Worm (Caenorhabditis elegans) whole organism, late embryonic: ENCODE data around the gene bcf-1.

ENCODE experiments used
- F13H6.1 ChIP-seq: sonication (generic microtip); optimal IDR thresholded peaks from 2 replicates; lab custom pipeline; 2016; ENCODE audit warnings: missing genetic modification characterization, missing compliant biosample characterization
- ceh-14 ChIP-seq: sonication (generic microtip); optimal IDR thresholded peaks from 2 replicates; lab custom pipeline; 2016; ENCODE audit warnings: missing genotype, missing genetic modification characterization, missing compliant biosample characterization
- ceh-18 ChIP-seq: sonication (generic microtip); optimal IDR thresholded peaks from 2 replicates; lab custom pipeline; 2016; ENCODE audit warnings: missing genetic modification characterization, missing compliant biosample characterization
- ceh-31 ChIP-seq: sonication (generic microtip); optimal IDR thresholded peaks from 2 replicates; lab custom pipeline; 2016; ENCODE audit warnings: missing genetic modification characterization, missing compliant biosample characterization
- dmd-4 ChIP-seq: sonication (generic microtip); optimal IDR thresholded peaks from 2 replicates; lab custom pipeline; 2016; ENCODE audit warnings: borderline replicate concordance, missing genetic modification characterization, missing compliant biosample characterization
- elt-4 ChIP-seq: sonication (generic microtip); optimal IDR thresholded peaks from 2 replicates; lab custom pipeline; 2016; ENCODE audit warnings: missing genetic modification characterization, missing compliant biosample characterization
- gmeb-2 ChIP-seq: sonication (generic microtip); optimal IDR thresholded peaks from 2 replicates; lab custom pipeline; 2016; ENCODE audit warnings: missing genetic modification characterization, inconsistent platforms, missing compliant biosample characterization
- npax-4 ChIP-seq: sonication (generic microtip); optimal IDR thresholded peaks from 2 replicates; lab custom pipeline; 2016; ENCODE audit warnings: missing genetic modification characterization, missing compliant biosample characterization
- pha-2 ChIP-seq: sonication (generic microtip); optimal IDR thresholded peaks from 2 replicates; lab custom pipeline; 2017; ENCODE audit warnings: mild to moderate bottlenecking, missing genetic modification characterization, missing compliant biosample characterization
- ref-2 ChIP-seq: sonication (generic microtip); optimal IDR thresholded peaks from 2 replicates; lab custom pipeline; 2016; ENCODE audit warnings: missing genetic modification characterization, missing compliant biosample characterization
- rnt-1 ChIP-seq: sonication (generic microtip); optimal IDR thresholded peaks from 2 replicates; lab custom pipeline; 2016; ENCODE audit warnings: missing genetic modification characterization, missing compliant biosample characterization
- ttx-3 ChIP-seq: sonication (generic microtip); optimal IDR thresholded peaks from 2 replicates; lab custom pipeline; 2016; ENCODE audit warnings: missing genetic modification reagents, missing genetic modification characterization, missing compliant biosample characterization

Gene bcf-1

DNA sequence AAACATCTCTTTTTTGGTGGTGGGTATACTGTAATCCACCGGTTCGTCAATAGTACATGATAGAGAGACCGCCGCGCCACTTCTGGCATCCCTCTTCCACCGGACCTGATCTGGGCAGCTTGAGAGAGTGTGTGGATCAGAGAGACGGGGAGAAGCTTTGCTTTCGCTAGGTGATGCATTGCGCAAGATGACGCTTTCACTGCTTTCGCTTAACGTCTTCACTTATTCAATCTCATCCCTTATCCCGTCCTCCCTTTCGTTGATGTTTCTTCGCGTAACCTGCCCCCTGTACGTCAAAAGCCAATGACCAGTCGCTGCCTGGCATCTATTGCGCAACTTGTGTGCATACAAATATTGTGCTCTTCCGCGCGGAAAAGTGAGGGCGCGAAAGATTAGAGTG is 54.4 kb downstream of the bcf-1 start:
- TF ChIP-seq F13H6.1 (tag; lab: Kevin White, UChicago) (peak; percentile 78), elt-4 (no peak), dmd-4 (tag; lab: Kevin White, UChicago) (peak; percentile 4), ref-2 (peak; percentile 75)

DNA sequence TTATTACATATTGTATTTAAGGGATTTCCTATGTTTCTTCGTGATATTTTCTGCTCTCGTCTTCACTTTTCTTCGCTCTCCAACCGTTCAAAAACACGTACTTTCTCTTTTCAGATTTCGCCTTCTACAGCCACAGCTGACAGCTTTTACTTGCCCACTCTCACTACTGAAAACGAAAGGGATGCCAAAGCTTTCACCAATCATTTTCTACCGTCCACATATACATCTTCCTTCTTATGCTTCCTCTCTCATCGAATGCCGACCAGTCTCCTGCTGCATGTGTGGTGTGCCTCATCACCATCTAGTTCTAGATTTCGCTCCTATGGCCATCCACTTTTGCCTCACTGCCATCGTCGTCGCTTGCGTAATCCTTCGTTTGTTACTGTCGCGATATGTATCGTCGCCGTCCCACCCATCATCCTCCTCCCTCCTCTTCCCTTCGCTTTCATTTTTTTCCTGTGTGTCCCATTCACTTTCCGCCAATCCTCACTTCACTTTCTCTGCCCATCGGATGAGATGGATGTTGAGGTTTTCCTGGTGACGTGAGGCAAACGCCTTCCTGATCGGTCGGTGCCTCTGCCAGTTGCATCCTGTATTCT is 55.3 kb downstream of the bcf-1 start:
- TF ChIP-seq ceh-31 (tag; lab: Kevin White, UChicago) (peak; percentile 20), gmeb-2 (tag; lab: Kevin White, UChicago) (no peak), F13H6.1 (tag; lab: Kevin White, UChicago) (peak; percentile 60)

DNA sequence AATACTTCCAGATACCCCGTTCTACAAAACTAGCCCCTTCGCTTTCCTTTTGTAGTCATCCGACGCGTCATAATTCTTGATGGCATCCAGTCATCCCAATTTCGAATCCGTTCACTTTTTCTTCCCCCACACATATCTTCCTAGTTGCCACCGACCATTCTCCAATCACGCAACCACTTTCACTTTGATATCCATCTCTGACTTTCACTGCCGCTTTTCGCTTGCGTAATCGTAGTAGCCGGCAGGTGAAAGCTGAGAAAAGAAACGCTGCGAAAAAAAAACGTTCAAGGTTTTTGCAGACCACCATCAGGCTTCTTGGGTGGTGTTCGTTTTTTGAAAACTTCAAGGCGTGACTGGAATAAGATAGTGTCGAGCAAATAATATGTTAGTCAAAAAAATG is 56.2 kb downstream of the bcf-1 start:
- peak; percentile 17 for TF ChIP-seq ref-2
- no peak for TF ChIP-seq ceh-14 (tag; lab: Kevin White, UChicago)
- TF ChIP-seq F13H6.1 (tag; lab: Kevin White, UChicago), result peak; percentile 6
- TF ChIP-seq npax-4 (tag; lab: Kevin White, UChicago), result no peak
- TF ChIP-seq ttx-3 (tag; lab: Kevin White, UChicago), result no peak
- TF ChIP-seq ceh-18 (tag; lab: Kevin White, UChicago), result no peak
- peak; percentile 55 for TF ChIP-seq rnt-1 (tag; lab: Kevin White, UChicago)
- TF ChIP-seq pha-2 (tag; lab: Kevin White, UChicago), result no peak
